Worm (Caenorhabditis elegans) whole organism, L4 larva: ENCODE results near the gene T05B4.13.

Experiments used
- D1046.2 ChIP-seq: fragments of 200-800 bp; sonication (Bioruptor generic); IDR thresholded peaks from 2 replicates; pipeline ENCODE4 v1.3.6; 2022; ENCODE audit warnings: missing genetic modification characterization, missing compliant biosample characterization
- F26F4.8 ChIP-seq: fragments of 200-800 bp; sonication (Bioruptor generic); conservative IDR thresholded peaks from 2 replicates; pipeline ENCODE4 v1.3.6; 2022; ENCODE audit warnings: missing genetic modification characterization, missing compliant biosample characterization
- F37D6.2 ChIP-seq: sonication (generic microtip); optimal IDR thresholded peaks from 2 replicates; lab custom pipeline; 2016; ENCODE audit warnings: mild to moderate bottlenecking, missing genetic modification characterization, missing compliant biosample characterization
- T26A8.4 ChIP-seq: fragments of 200-800 bp; sonication (Bioruptor generic); IDR thresholded peaks from 2 replicates; pipeline ENCODE4 v1.3.6; 2022; ENCODE audit warnings: missing genetic modification characterization, missing compliant biosample characterization
- Y105C5A.15 ChIP-seq: fragments of 200-800 bp; sonication (Bioruptor generic); IDR thresholded peaks from 2 replicates; pipeline ENCODE4 v1.3.6; 2022; ENCODE audit warnings: missing genetic modification characterization, missing compliant biosample characterization
- ZK337.2 ChIP-seq: fragments of 200-800 bp; sonication (Bioruptor generic); IDR thresholded peaks from 2 replicates; pipeline ENCODE4 v1.3.6; 2022; ENCODE audit warnings: missing genetic modification reagents, missing genetic modification characterization, missing compliant biosample characterization
- aly-2 ChIP-seq: sonication (generic microtip); optimal IDR thresholded peaks from 2 replicates; lab custom pipeline; 2018; ENCODE audit warnings: missing biosample characterization, missing genetic modification characterization
- ama-1 ChIP-seq: fragments of 150-350 bp; optimal IDR thresholded peaks from 2 replicates; lab custom pipeline; 2014; ENCODE audit warnings: inconsistent platforms, mixed read lengths
- attf-4 ChIP-seq: sonication (generic microtip); optimal IDR thresholded peaks from 3 replicates; lab custom pipeline; 2017; ENCODE audit warnings: missing biosample characterization, missing genetic modification characterization
- ceh-44 ChIP-seq: fragments of 200-800 bp; sonication (Bioruptor generic); IDR thresholded peaks from 2 replicates; pipeline ENCODE4 v1.3.6; 2022; ENCODE audit warnings: missing genetic modification reagents, missing genetic modification characterization, missing compliant biosample characterization
- ces-1 ChIP-seq: fragments of 150-350 bp; sonication (generic microtip); optimal IDR thresholded peaks from 4 replicates; lab custom pipeline; 2014; ENCODE audit warnings: missing biosample characterization, missing genetic modification reagents, missing genetic modification characterization
- cey-2 ChIP-seq: sonication (generic microtip); optimal IDR thresholded peaks from 3 replicates; lab custom pipeline; 2017; ENCODE audit warnings: missing genetic modification characterization, mild to moderate bottlenecking, missing compliant biosample characterization, antibody characterized with exemption, borderline replicate concordance; ENCODE audit not compliant: insufficient read depth
- daf-12 ChIP-seq: fragments of 150-350 bp; optimal IDR thresholded peaks from 2 replicates; lab custom pipeline; 2014; ENCODE audit warnings: missing biosample characterization, missing genetic modification reagents, missing genetic modification characterization
- daf-16 ChIP-seq, 3 experiments: sonication (generic microtip); optimal IDR thresholded peaks; 2 replicates each; lab custom pipeline; 2016 to 2017; ENCODE audit warnings: missing genetic modification characterization in 3 of 3, missing genetic modification reagents in 3 of 3, mild to moderate bottlenecking in 2 of 3, missing compliant biosample characterization in 2 of 3, missing biosample characterization in 1 of 3, moderate library complexity in 1 of 3
- dmd-6 ChIP-seq: fragments of 200-800 bp; sonication (Bioruptor generic); IDR thresholded peaks from 2 replicates; pipeline ENCODE4 v1.3.6; 2022; ENCODE audit warnings: missing genetic modification reagents, missing genetic modification characterization, missing compliant biosample characterization
- egl-27 ChIP-seq: sonication (generic microtip); optimal IDR thresholded peaks from 3 replicates; lab custom pipeline; 2017; ENCODE audit warnings: missing biosample characterization, missing genetic modification reagents, missing genetic modification characterization
- egl-43 ChIP-seq: fragments of 200-800 bp; sonication (Bioruptor generic); IDR thresholded peaks from 2 replicates; pipeline ENCODE4 v1.3.6; 2022; ENCODE audit warnings: missing genetic modification reagents, missing genetic modification characterization, missing compliant biosample characterization
- fos-1 ChIP-seq: fragments of 150-350 bp; optimal IDR thresholded peaks from 2 replicates; lab custom pipeline; 2014; ENCODE audit warnings: missing biosample characterization, missing genetic modification characterization
- hif-1 ChIP-seq, 2 experiments: sonication (generic microtip); optimal IDR thresholded peaks; 2 replicates each; lab custom pipeline; 2016 to 2017; ENCODE audit warnings: missing compliant biosample characterization in 2 of 2, missing genetic modification characterization in 2 of 2, missing genetic modification reagents in 2 of 2, missing genotype in 2 of 2, mild to moderate bottlenecking in 1 of 2
- hlh-11 ChIP-seq: fragments of 200-800 bp; sonication (Bioruptor generic); optimal IDR thresholded peaks from 2 replicates; lab custom pipeline; 2018; ENCODE audit warnings: mild to moderate bottlenecking, missing genetic modification characterization, missing compliant biosample characterization
- jun-1 ChIP-seq: fragments of 150-350 bp; optimal IDR thresholded peaks from 2 replicates; lab custom pipeline; 2014; ENCODE audit warnings: missing biosample characterization, missing genetic modification reagents, missing genetic modification characterization
- lin-1 ChIP-seq: fragments of 200-800 bp; sonication (Bioruptor generic); IDR thresholded peaks from 2 replicates; pipeline ENCODE4 v1.3.6; 2022; ENCODE audit warnings: missing genetic modification reagents, missing genetic modification characterization, missing compliant biosample characterization
- lin-13 ChIP-seq: fragments of 150-350 bp; optimal IDR thresholded peaks from 2 replicates; lab custom pipeline; 2014; ENCODE audit warnings: missing biosample characterization, missing genetic modification reagents, missing genetic modification characterization
- lin-15B ChIP-seq: fragments of 150-350 bp; sonication (generic microtip); optimal IDR thresholded peaks from 3 replicates; lab custom pipeline; 2014; ENCODE audit warnings: missing biosample characterization, missing genetic modification characterization
- lir-3 ChIP-seq: sonication (generic microtip); optimal IDR thresholded peaks from 2 replicates; lab custom pipeline; 2016; ENCODE audit warnings: mild to moderate bottlenecking, missing genetic modification characterization, missing compliant biosample characterization
- lsy-2 ChIP-seq, 2 experiments: fragments of 150-350 bp in 1 of 2; sonication (generic microtip) in 1 of 2; optimal IDR thresholded peaks; 2 replicates each; lab custom pipeline; 2014 to 2017; ENCODE audit warnings: missing biosample characterization in 2 of 2, missing genetic modification characterization in 2 of 2
- mdt-29 ChIP-seq: fragments of 200-800 bp; sonication (Bioruptor generic); IDR thresholded peaks from 2 replicates; pipeline ENCODE4 v1.3.6; 2022; ENCODE audit warnings: missing genetic modification reagents, missing genetic modification characterization, missing compliant biosample characterization
- mep-1 ChIP-seq: fragments of 150-350 bp; sonication (generic microtip); optimal IDR thresholded peaks from 3 replicates; lab custom pipeline; 2014; ENCODE audit warnings: missing biosample characterization, missing genetic modification characterization
- mxl-3 ChIP-seq: fragments of 200-800 bp; sonication (Bioruptor generic); optimal IDR thresholded peaks from 2 replicates; lab custom pipeline; 2018; ENCODE audit warnings: mild to moderate bottlenecking, missing genetic modification characterization, missing compliant biosample characterization
- nhr-11 ChIP-seq: fragments of 150-350 bp; optimal IDR thresholded peaks from 2 replicates; lab custom pipeline; 2014; ENCODE audit warnings: missing biosample characterization, missing genetic modification characterization
- nhr-28 ChIP-seq: fragments of 150-350 bp; optimal IDR thresholded peaks from 2 replicates; lab custom pipeline; 2014; ENCODE audit warnings: missing biosample characterization, missing genetic modification characterization
- nhr-41 ChIP-seq: fragments of 200-800 bp; sonication (Bioruptor generic); IDR thresholded peaks from 2 replicates; pipeline ENCODE4 v1.3.6; 2022; ENCODE audit warnings: missing genetic modification reagents, missing genetic modification characterization, missing compliant biosample characterization
- nhr-42 ChIP-seq: fragments of 200-800 bp; sonication (Bioruptor generic); IDR thresholded peaks from 2 replicates; pipeline ENCODE4 v1.3.6; 2022; ENCODE audit warnings: missing genetic modification characterization, missing compliant biosample characterization
- nhr-77 ChIP-seq: fragments of 150-350 bp; optimal IDR thresholded peaks from 2 replicates; lab custom pipeline; 2014; ENCODE audit warnings: missing biosample characterization, missing genetic modification characterization
- pha-4 ChIP-seq, 2 experiments: fragments of 150-350 bp in 1 of 2; fragments of 200-800 bp in 1 of 2; sonication (Bioruptor generic) in 1 of 2; IDR thresholded peaks in 1 of 2; optimal IDR thresholded peaks in 1 of 2; 2 replicates each; pipeline versions ENCODE4 v1.3.6 to Lab custom; 2014 to 2022; ENCODE audit warnings: missing genetic modification characterization in 2 of 2, missing genetic modification reagents in 2 of 2, missing biosample characterization in 1 of 2, missing compliant biosample characterization in 1 of 2
- pqm-1 ChIP-seq: sonication (generic microtip); optimal IDR thresholded peaks from 2 replicates; lab custom pipeline; 2017; ENCODE audit warnings: missing biosample characterization, missing genetic modification characterization
- snpc-1.2 ChIP-seq: fragments of 200-800 bp; sonication (Bioruptor generic); IDR thresholded peaks from 2 replicates; pipeline ENCODE4 v1.3.6; 2022; ENCODE audit warnings: missing genetic modification reagents, missing genetic modification characterization, missing compliant biosample characterization
- unc-130 ChIP-seq: sonication (generic microtip); optimal IDR thresholded peaks from 2 replicates; lab custom pipeline; 2016; ENCODE audit warnings: missing genetic modification reagents, missing genetic modification characterization, missing compliant biosample characterization
- unc-39 ChIP-seq: sonication (generic microtip); optimal IDR thresholded peaks from 2 replicates; lab custom pipeline; 2017; ENCODE audit warnings: missing biosample characterization, missing genetic modification characterization
- unc-62 ChIP-seq, 3 experiments: fragments of 150-350 bp in 1 of 3; sonication (generic microtip); optimal IDR thresholded peaks in 2 of 3; peaks in 1 of 3; 1 replicate in 1 of 3; 2 replicates in 2 of 3; lab custom pipeline; 2014 to 2017; ENCODE audit warnings: missing biosample characterization in 3 of 3, missing genetic modification characterization in 3 of 3, missing genetic modification reagents in 3 of 3, missing genotype in 1 of 3
- zip-2 ChIP-seq: fragments of 150-350 bp; optimal IDR thresholded peaks from 2 replicates; lab custom pipeline; 2014; ENCODE audit warnings: missing biosample characterization, missing genetic modification characterization
- ztf-11 ChIP-seq: fragments of 150-350 bp; optimal IDR thresholded peaks from 2 replicates; lab custom pipeline; 2014; ENCODE audit warnings: missing biosample characterization, missing genetic modification characterization
- ztf-7 ChIP-seq: fragments of 150-350 bp; optimal IDR thresholded peaks from 2 replicates; lab custom pipeline; 2014; ENCODE audit warnings: missing biosample characterization, missing genetic modification characterization

T05B4.13 gene

DNA sequence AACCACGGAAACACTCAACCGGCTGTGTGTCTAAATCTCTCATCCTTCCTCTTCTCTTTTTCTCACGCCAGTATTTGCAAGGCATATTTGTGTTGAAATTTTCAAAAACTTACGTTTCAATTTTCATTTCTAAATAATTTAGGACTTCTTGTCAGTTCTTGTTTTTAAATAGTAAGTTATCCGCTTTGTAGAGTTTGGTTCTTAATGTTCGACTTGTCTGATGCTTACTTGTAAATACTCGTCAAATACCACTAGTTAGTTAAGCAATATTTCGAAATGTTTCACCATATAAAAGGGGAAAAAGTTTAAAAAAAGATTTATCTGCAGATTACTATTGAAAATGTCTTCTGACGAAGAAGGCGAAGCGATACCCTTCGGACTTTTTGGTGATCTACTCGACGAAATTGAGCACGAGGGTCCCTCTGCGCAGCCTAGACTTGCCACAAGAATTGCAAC, 37.2 kb upstream of the T05B4.13 start, which contains the start of gene Y45G5AM.3:
Gene Y45G5AM.3 (plus strand): TSS at position 51 of the 456 bp plus-strand sequence.
- TF ChIP-seq ama-1 (lab: Kevin White, UChicago) (no peak), daf-16 (GFP tag; optimal IDR thresholded peaks at IDR 0.05; lab: Kevin White, UChicago) (no peak), daf-16 (tag; optimal IDR thresholded peaks at IDR 0.05; lab: Kevin White, UChicago) (peak; percentile 30), lin-13 (GFP tag; lab: Kevin White, UChicago) (no peak), pqm-1 (tag; lab: Kevin White, UChicago) (peak; percentile 7), pha-4 (GFP tag; IDR thresholded peaks at IDR 0.05; lab: Robert Waterston, UW) (no peak), pha-4 (tag; optimal IDR thresholded peaks at IDR 0.05; lab: Kevin White, UChicago) (peak; percentile 8), mdt-29 (GFP tag; lab: Robert Waterston, UW) (no peak), hif-1 (tag; optimal IDR thresholded peaks at IDR 0.05; lab: Kevin White, UChicago) (peak in 1 of 2 experiments; percentile 21), zip-2 (tag; lab: Kevin White, UChicago) (peak; percentile 96)

DNA sequence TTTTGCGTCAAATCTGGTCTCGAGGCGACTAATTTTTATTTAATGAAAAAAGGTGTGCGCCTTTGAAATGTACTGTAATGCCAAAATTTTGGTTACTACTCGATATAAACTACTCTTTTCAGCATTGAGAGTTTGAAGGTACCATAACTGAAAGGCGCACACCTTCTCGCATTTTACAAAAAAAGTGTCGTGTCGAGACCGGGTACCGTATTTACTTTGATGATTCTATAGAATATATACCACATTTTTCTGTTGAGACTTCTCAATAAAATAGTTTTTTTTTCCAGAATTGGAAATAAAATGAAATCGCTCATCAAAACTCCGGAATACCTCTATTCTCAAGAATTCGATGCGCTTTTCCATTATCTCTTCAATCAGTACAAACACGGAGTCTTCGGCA, 35.6 kb upstream of the T05B4.13 start, which contains the start of gene Y45G5AM.4:
Gene Y45G5AM.4 (plus strand): TSS at position 301 of the 400 bp plus-strand sequence.
- no peak for TF ChIP-seq mep-1 (tag; lab: Kevin White, UChicago)
- TF ChIP-seq unc-130: no peak
- no peak for TF ChIP-seq ztf-7
- TF ChIP-seq nhr-11 (tag; lab: Kevin White, UChicago): no peak
- no peak for TF ChIP-seq nhr-42 (GFP tag; lab: Robert Waterston, UW)
- TF ChIP-seq dmd-6 (GFP tag; lab: Robert Waterston, UW): no peak
- no peak for TF ChIP-seq mxl-3
- no peak for TF ChIP-seq F37D6.2 (tag; lab: Kevin White, UChicago)
- no peak for TF ChIP-seq nhr-41 (GFP tag; lab: Robert Waterston, UW)
- TF ChIP-seq T26A8.4 (GFP tag; lab: Robert Waterston, UW): no peak
- TF ChIP-seq lir-3: no peak
- TF ChIP-seq aly-2: no peak
- TF ChIP-seq cey-2 (tag; lab: Kevin White, UChicago): no peak
- TF ChIP-seq ztf-11 (tag; lab: Kevin White, UChicago): no peak
- TF ChIP-seq daf-12: no peak

- TF ChIP-seq unc-62 (GFP tag; optimal IDR thresholded peaks at IDR 0.05 in 1 of 2; lab: Kevin White, UChicago) (peak in 1 of 2 experiments; percentile 27), unc-62 (tag; optimal IDR thresholded peaks at IDR 0.05; lab: Kevin White, UChicago) (no peak), lin-15B (tag; lab: Kevin White, UChicago) (no peak), jun-1 (tag; lab: Kevin White, UChicago) (no peak), F26F4.8 (GFP tag; lab: Robert Waterston, UW) (no peak), ztf-7 (no peak)
Observed at ce11 chrV:4160086-4160485, 32.8 kb upstream of the T05B4.13 start, which contains the start of gene Y45G5AM.5. Gene Y45G5AM.5, plus strand, starts transcription at chrV:4160386.

DNA sequence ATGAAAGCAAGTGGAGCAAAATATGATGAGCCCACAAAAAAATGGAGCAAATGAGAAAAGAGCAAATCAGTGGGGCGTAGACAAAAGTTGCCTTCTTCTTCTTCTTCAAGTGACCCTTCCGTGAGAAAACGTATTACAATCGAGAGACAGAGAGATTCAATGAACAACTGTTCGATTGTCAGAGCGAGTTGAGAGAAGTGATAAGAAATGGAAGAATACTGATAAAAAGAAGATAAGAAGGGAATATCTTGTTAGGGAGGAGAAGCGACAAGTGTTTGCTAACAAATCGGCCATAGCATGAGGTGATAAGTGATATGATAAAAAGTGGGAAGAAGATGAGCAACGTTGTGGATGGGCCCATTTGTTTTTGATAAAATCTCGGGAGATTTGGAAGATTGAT, 30.0 kb upstream of the T05B4.13 start:
- TF ChIP-seq nhr-11 (tag; lab: Kevin White, UChicago): peak; percentile 20
- TF ChIP-seq egl-27: no peak
- TF ChIP-seq daf-16 (GFP tag; optimal IDR thresholded peaks at IDR 0.05; lab: Kevin White, UChicago): peak in 1 of 2 experiments; percentile 40
- TF ChIP-seq daf-16 (tag; optimal IDR thresholded peaks at IDR 0.05; lab: Kevin White, UChicago): no peak
- peak; percentile 46 for TF ChIP-seq hlh-11 (tag; lab: Kevin White, UChicago)
- no peak for TF ChIP-seq egl-43
- TF ChIP-seq mxl-3: peak; percentile 13
- TF ChIP-seq unc-62 (GFP tag; optimal IDR thresholded peaks at IDR 0.05 in 1 of 2; lab: Kevin White, UChicago): peak in 1 of 2 experiments; percentile 72
- TF ChIP-seq unc-62 (tag; optimal IDR thresholded peaks at IDR 0.05; lab: Kevin White, UChicago): no peak
- TF ChIP-seq nhr-28 (tag; lab: Kevin White, UChicago): peak; percentile 32

ce11 chrV:4152200-4152599, 24.9 kb upstream of the T05B4.13 start, which contains the start of gene Y45G5AM.6:
Gene Y45G5AM.6, minus strand, starts transcription at chrV:4152300.
- TF ChIP-seq pqm-1 (tag; lab: Kevin White, UChicago): no peak
- TF ChIP-seq attf-4: no peak
- no peak for TF ChIP-seq lin-1 (GFP tag; lab: Robert Waterston, UW)
- TF ChIP-seq egl-43: no peak
- no peak for TF ChIP-seq Y105C5A.15 (GFP tag; lab: Robert Waterston, UW)
- TF ChIP-seq unc-39 (tag; lab: Kevin White, UChicago): no peak
- TF ChIP-seq nhr-77 (tag; lab: Kevin White, UChicago): no peak
- TF ChIP-seq ceh-44 (GFP tag; lab: Robert Waterston, UW): no peak
- no peak for TF ChIP-seq ces-1 (GFP tag; lab: Kevin White, UChicago)
- no peak for TF ChIP-seq fos-1 (tag; lab: Kevin White, UChicago)
- TF ChIP-seq T26A8.4 (GFP tag; lab: Robert Waterston, UW): no peak
- TF ChIP-seq ztf-11 (tag; lab: Kevin White, UChicago): no peak
- TF ChIP-seq D1046.2 (GFP tag; lab: Robert Waterston, UW): no peak
- TF ChIP-seq ZK337.2: no peak
- no peak for TF ChIP-seq snpc-1.2 (GFP tag; lab: Robert Waterston, UW)
- TF ChIP-seq lsy-2 (tag; optimal IDR thresholded peaks at IDR 0.05; lab: Kevin White, UChicago): no peak
